Worm (Caenorhabditis elegans) whole organism, midembryonic: ENCODE measurements around the gene svh-1.

Source experiments
- T22C8.4 ChIP-seq: fragments of 200-800 bp; sonication (Bioruptor generic); IDR thresholded peaks from 2 replicates; pipeline ENCODE4 v1.3.6; 2022; ENCODE audit warnings: missing genetic modification characterization, missing compliant biosample characterization
- cog-1 ChIP-seq: sonication (generic microtip); optimal IDR thresholded peaks from 2 replicates; lab custom pipeline; 2016; ENCODE audit warnings: missing genetic modification characterization, missing compliant biosample characterization
- flt-1 ChIP-seq: fragments of 200-800 bp; sonication (Bioruptor generic); IDR thresholded peaks from 2 replicates; pipeline ENCODE4 v1.3.6; 2022; ENCODE audit warnings: missing genetic modification characterization, missing compliant biosample characterization
- klf-2 ChIP-seq: fragments of 200-800 bp; sonication (Bioruptor generic); conservative IDR thresholded peaks from 2 replicates; pipeline ENCODE4 v1.3.6; 2022; ENCODE audit warnings: missing genetic modification reagents, missing genetic modification characterization, missing compliant biosample characterization
- med-1 ChIP-seq: sonication (generic microtip); optimal IDR thresholded peaks from 2 replicates; lab custom pipeline; 2017; ENCODE audit warnings: missing genetic modification characterization, mild to moderate bottlenecking, missing compliant biosample characterization, antibody characterized with exemption, missing genetic modification reagents; ENCODE audit not compliant: insufficient read depth
- tab-1 ChIP-seq: fragments of 200-800 bp; sonication (Bioruptor generic); IDR thresholded peaks from 2 replicates; pipeline ENCODE4 v1.3.6; 2022; ENCODE audit warnings: missing genetic modification characterization, missing compliant biosample characterization
- ztf-23 ChIP-seq: fragments of 200-800 bp; sonication (Bioruptor generic); IDR thresholded peaks from 2 replicates; pipeline ENCODE4 v1.3.6; 2022; ENCODE audit warnings: missing genetic modification reagents, missing genetic modification characterization, missing compliant biosample characterization
- ztf-29 ChIP-seq: fragments of 200-800 bp; sonication (Bioruptor generic); IDR thresholded peaks from 2 replicates; pipeline ENCODE4 v1.3.6; 2022; ENCODE audit warnings: missing genetic modification reagents, missing genetic modification characterization, missing compliant biosample characterization

- TF ChIP-seq flt-1 (GFP tag; lab: Robert Waterston, UW), result no peak
- no peak for TF ChIP-seq klf-2 (GFP tag; lab: Robert Waterston, UW)
- no peak for TF ChIP-seq T22C8.4 (GFP tag; lab: Robert Waterston, UW)
- no peak for TF ChIP-seq ztf-29 (GFP tag; lab: Robert Waterston, UW)
- TF ChIP-seq ztf-23 (GFP tag; lab: Robert Waterston, UW), result no peak
- TF ChIP-seq tab-1 (GFP tag; lab: Robert Waterston, UW), result no peak
- TF ChIP-seq cog-1 (tag; lab: Kevin White, UChicago), result no peak
- TF ChIP-seq med-1 (GFP tag; lab: Kevin White, UChicago), result no peak
These were observed 41.9 kb upstream of the svh-1 start for ce11 chrIV:8164515-8164914.
